Worm (Caenorhabditis elegans) whole organism, L2 larva: ENCODE data around the gene srbc-71.

ENCODE experiments used
- C34F6.9 ChIP-seq: fragments of 150-350 bp; optimal IDR thresholded peaks from 2 replicates; lab custom pipeline; 2014; ENCODE audit warnings: missing biosample characterization, missing genetic modification characterization
- F13H6.1 ChIP-seq: sonication (generic microtip); optimal IDR thresholded peaks from 2 replicates; lab custom pipeline; 2016; ENCODE audit warnings: missing genetic modification characterization, missing compliant biosample characterization
- R02D3.7 ChIP-seq: fragments of 150-350 bp; optimal IDR thresholded peaks from 2 replicates; lab custom pipeline; 2014; ENCODE audit warnings: missing biosample characterization, missing genetic modification characterization
- Y55F3AM.14 ChIP-seq: fragments of 200-800 bp; sonication (Bioruptor generic); optimal IDR thresholded peaks from 2 replicates; lab custom pipeline; 2018; ENCODE audit warnings: mild to moderate bottlenecking, missing genetic modification characterization, missing compliant biosample characterization
- alr-1 ChIP-seq: fragments of 150-350 bp; optimal IDR thresholded peaks from 2 replicates; lab custom pipeline; 2014; ENCODE audit warnings: missing biosample characterization, missing genetic modification characterization
- aly-2 ChIP-seq: fragments of 150-350 bp; optimal IDR thresholded peaks from 2 replicates; lab custom pipeline; 2014; ENCODE audit warnings: missing biosample characterization, missing genetic modification characterization
- ama-1 ChIP-seq: fragments of 150-350 bp; optimal IDR thresholded peaks from 2 replicates; lab custom pipeline; 2018; ENCODE audit warnings: inconsistent platforms
- blmp-1 ChIP-seq: sonication (generic microtip); optimal IDR thresholded peaks from 2 replicates; lab custom pipeline; 2017; ENCODE audit warnings: missing genetic modification characterization, mild to moderate bottlenecking, missing compliant biosample characterization, antibody characterized with exemption, moderate library complexity; ENCODE audit not compliant: insufficient read depth
- ceh-16 ChIP-seq: fragments of 150-350 bp; optimal IDR thresholded peaks from 2 replicates; lab custom pipeline; 2014; ENCODE audit warnings: missing biosample characterization, missing genetic modification characterization
- ceh-82 ChIP-seq: fragments of 150-350 bp; optimal IDR thresholded peaks from 2 replicates; lab custom pipeline; 2014; ENCODE audit warnings: missing biosample characterization, missing genetic modification characterization
- egl-27 ChIP-seq: sonication (generic microtip); optimal IDR thresholded peaks from 3 replicates; lab custom pipeline; 2017; ENCODE audit warnings: missing biosample characterization, missing genetic modification reagents, missing genetic modification characterization
- elt-1 ChIP-seq: fragments of 150-350 bp; optimal IDR thresholded peaks from 2 replicates; lab custom pipeline; 2014; ENCODE audit warnings: missing biosample characterization, missing genetic modification characterization
- fos-1 ChIP-seq: fragments of 150-350 bp; optimal IDR thresholded peaks from 2 replicates; lab custom pipeline; 2014; ENCODE audit warnings: missing biosample characterization, missing genetic modification characterization
- gmeb-1 ChIP-seq: fragments of 150-350 bp; optimal IDR thresholded peaks from 2 replicates; lab custom pipeline; 2014; ENCODE audit warnings: missing biosample characterization, missing genetic modification characterization
- lin-11 ChIP-seq: fragments of 150-350 bp; sonication (generic microtip); optimal IDR thresholded peaks from 2 replicates; lab custom pipeline; 2014; ENCODE audit warnings: missing biosample characterization, missing genetic modification characterization, inconsistent platforms, mixed read lengths
- lin-13 ChIP-seq: fragments of 150-350 bp; optimal IDR thresholded peaks from 2 replicates; lab custom pipeline; 2014; ENCODE audit warnings: missing biosample characterization, missing genetic modification reagents, missing genetic modification characterization
- lin-39 ChIP-seq: fragments of 150-350 bp; optimal IDR thresholded peaks from 2 replicates; lab custom pipeline; 2014; ENCODE audit warnings: missing biosample characterization, missing genetic modification reagents, missing genetic modification characterization
- lsy-2 ChIP-seq, 2 experiments: fragments of 150-350 bp in 1 of 2; sonication (generic microtip) in 1 of 2; optimal IDR thresholded peaks; 2 replicates each; lab custom pipeline; 2014 to 2017; ENCODE audit warnings: missing biosample characterization in 2 of 2, missing genetic modification characterization in 2 of 2
- mab-5 ChIP-seq: fragments of 150-350 bp; optimal IDR thresholded peaks from 2 replicates; lab custom pipeline; 2014; ENCODE audit warnings: missing biosample characterization, missing genetic modification characterization
- mbf-1 ChIP-seq: sonication (generic microtip); optimal IDR thresholded peaks from 2 replicates; lab custom pipeline; 2017; ENCODE audit warnings: missing biosample characterization, missing genetic modification characterization
- nhr-11 ChIP-seq: fragments of 150-350 bp; optimal IDR thresholded peaks from 2 replicates; lab custom pipeline; 2014; ENCODE audit warnings: missing biosample characterization, missing genetic modification characterization
- nhr-12 ChIP-seq: fragments of 150-350 bp; optimal IDR thresholded peaks from 2 replicates; lab custom pipeline; 2014; ENCODE audit warnings: missing biosample characterization, missing genetic modification characterization
- nhr-129 ChIP-seq: fragments of 150-350 bp; optimal IDR thresholded peaks from 2 replicates; lab custom pipeline; 2014; ENCODE audit warnings: missing biosample characterization, missing genetic modification characterization
- nhr-21 ChIP-seq: fragments of 150-350 bp; optimal IDR thresholded peaks from 2 replicates; lab custom pipeline; 2014; ENCODE audit warnings: missing biosample characterization, missing genetic modification characterization
- nhr-23 ChIP-seq: fragments of 150-350 bp; optimal IDR thresholded peaks from 2 replicates; lab custom pipeline; 2014; ENCODE audit warnings: missing biosample characterization, missing genetic modification reagents, missing genetic modification characterization
- nhr-25 ChIP-seq: fragments of 150-350 bp; sonication (generic microtip); optimal IDR thresholded peaks from 3 replicates; lab custom pipeline; 2014; ENCODE audit warnings: missing biosample characterization, missing genetic modification characterization
- peb-1 ChIP-seq: fragments of 150-350 bp; optimal IDR thresholded peaks from 2 replicates; lab custom pipeline; 2014; ENCODE audit warnings: missing biosample characterization, missing genetic modification characterization
- skn-1 ChIP-seq: sonication (generic microtip); optimal IDR thresholded peaks from 2 replicates; lab custom pipeline; 2017; ENCODE audit warnings: missing biosample characterization, missing genetic modification characterization
- sma-3 ChIP-seq: sonication (generic microtip); optimal IDR thresholded peaks from 2 replicates; lab custom pipeline; 2016; ENCODE audit warnings: missing genetic modification reagents, missing genetic modification characterization, missing compliant biosample characterization
- snpc-4 ChIP-seq: fragments of 150-350 bp; optimal IDR thresholded peaks from 2 replicates; lab custom pipeline; 2014; ENCODE audit warnings: missing biosample characterization, missing genetic modification characterization
- unc-39 ChIP-seq: fragments of 150-350 bp; optimal IDR thresholded peaks from 2 replicates; lab custom pipeline; 2014; ENCODE audit warnings: missing biosample characterization, missing genetic modification characterization
- unc-62 ChIP-seq: fragments of 150-350 bp; optimal IDR thresholded peaks from 2 replicates; lab custom pipeline; 2014; ENCODE audit warnings: missing biosample characterization, missing genetic modification reagents, missing genetic modification characterization
- zag-1 ChIP-seq: fragments of 150-350 bp; optimal IDR thresholded peaks from 2 replicates; lab custom pipeline; 2014; ENCODE audit warnings: missing biosample characterization, missing genetic modification characterization
- ztf-11 ChIP-seq: sonication (generic microtip); optimal IDR thresholded peaks from 2 replicates; lab custom pipeline; 2017; ENCODE audit warnings: missing biosample characterization, missing genetic modification characterization
- ztf-4 ChIP-seq: fragments of 150-350 bp; optimal IDR thresholded peaks from 2 replicates; lab custom pipeline; 2014; ENCODE audit warnings: missing biosample characterization, missing genetic modification characterization

srbc-71 gene

DNA sequence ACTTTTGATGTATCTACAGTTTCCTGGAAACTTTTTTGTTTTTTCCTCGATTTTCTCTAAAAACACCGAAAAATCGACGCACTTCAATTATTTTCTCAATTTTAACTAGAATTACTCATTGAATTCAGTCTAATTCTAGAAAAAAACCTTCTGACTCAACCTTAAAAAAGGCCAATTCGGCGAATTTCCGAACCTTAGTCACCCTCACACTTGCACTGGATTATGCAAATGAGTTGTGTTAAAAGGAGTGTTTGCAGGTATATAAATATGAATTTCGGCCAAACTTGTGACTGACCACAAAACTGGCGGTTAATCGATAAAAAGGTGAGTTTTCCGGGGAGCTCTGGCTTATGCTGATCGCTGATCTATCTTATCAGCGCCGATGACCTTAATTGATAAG lies 20.7 kb upstream of the srbc-71 start, which contains the start of gene ttr-20:
Gene ttr-20 (plus strand): TSS at position 301 of the 400 bp plus-strand sequence.
- TF ChIP-seq lin-11: no peak
- TF ChIP-seq fos-1 (tag; lab: Kevin White, UChicago): no peak
- TF ChIP-seq Y55F3AM.14 (GFP tag; lab: Kevin White, UChicago): no peak
- TF ChIP-seq skn-1 (tag; lab: Kevin White, UChicago): no peak
- no peak for TF ChIP-seq nhr-12 (tag; lab: Kevin White, UChicago)
- TF ChIP-seq unc-39: no peak
- no peak for TF ChIP-seq egl-27 (tag; lab: Kevin White, UChicago)
- no peak for TF ChIP-seq alr-1 (tag; lab: Kevin White, UChicago)
- no peak for TF ChIP-seq lin-39 (tag; lab: Kevin White, UChicago)
- no peak for TF ChIP-seq lsy-2 (tag; optimal IDR thresholded peaks at IDR 0.05; lab: Kevin White, UChicago)
- no peak for TF ChIP-seq unc-62 (GFP tag; lab: Kevin White, UChicago)
- no peak for TF ChIP-seq sma-3 (GFP tag; lab: Kevin White, UChicago)

DNA sequence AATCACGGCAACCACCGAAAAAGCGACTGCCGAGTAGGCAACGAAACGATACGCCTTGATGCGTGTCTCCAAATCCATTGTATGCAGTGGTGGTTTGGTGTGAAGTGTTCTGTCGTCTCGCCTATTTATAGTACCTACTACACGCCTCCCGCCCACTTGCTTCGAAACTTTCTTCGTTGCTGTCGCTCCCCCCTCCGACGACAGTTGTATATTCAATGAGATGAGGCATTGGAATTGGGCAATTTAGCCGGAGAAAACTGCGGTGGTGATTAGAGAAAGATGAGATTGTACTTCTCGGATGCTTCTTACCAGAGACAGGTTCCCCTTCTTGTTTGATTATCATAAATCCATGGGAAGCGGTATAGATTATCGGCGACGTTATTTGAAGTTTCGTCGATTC lies 18.8 kb upstream of the srbc-71 start, which contains the start of gene col-34:
Gene col-34 (minus strand): TSS at position 101 of the 400 bp plus-strand sequence.
- TF ChIP-seq C34F6.9 (tag; lab: Kevin White, UChicago) (no peak), alr-1 (tag; lab: Kevin White, UChicago) (no peak), aly-2 (tag; lab: Kevin White, UChicago) (no peak), unc-62 (GFP tag; lab: Kevin White, UChicago) (no peak), ama-1 (lab: Kevin White, UChicago) (no peak), nhr-12 (tag; lab: Kevin White, UChicago) (no peak), R02D3.7 (no peak), lin-39 (tag; lab: Kevin White, UChicago) (no peak), lsy-2 (tag; optimal IDR thresholded peaks at IDR 0.05; lab: Kevin White, UChicago) (no peak), Y55F3AM.14 (GFP tag; lab: Kevin White, UChicago) (no peak), sma-3 (GFP tag; lab: Kevin White, UChicago) (no peak), mbf-1 (no peak), egl-27 (tag; lab: Kevin White, UChicago) (no peak), nhr-21 (tag; lab: Kevin White, UChicago) (no peak), F13H6.1 (no peak), lin-13 (GFP tag; lab: Kevin White, UChicago) (no peak), elt-1 (no peak)

DNA sequence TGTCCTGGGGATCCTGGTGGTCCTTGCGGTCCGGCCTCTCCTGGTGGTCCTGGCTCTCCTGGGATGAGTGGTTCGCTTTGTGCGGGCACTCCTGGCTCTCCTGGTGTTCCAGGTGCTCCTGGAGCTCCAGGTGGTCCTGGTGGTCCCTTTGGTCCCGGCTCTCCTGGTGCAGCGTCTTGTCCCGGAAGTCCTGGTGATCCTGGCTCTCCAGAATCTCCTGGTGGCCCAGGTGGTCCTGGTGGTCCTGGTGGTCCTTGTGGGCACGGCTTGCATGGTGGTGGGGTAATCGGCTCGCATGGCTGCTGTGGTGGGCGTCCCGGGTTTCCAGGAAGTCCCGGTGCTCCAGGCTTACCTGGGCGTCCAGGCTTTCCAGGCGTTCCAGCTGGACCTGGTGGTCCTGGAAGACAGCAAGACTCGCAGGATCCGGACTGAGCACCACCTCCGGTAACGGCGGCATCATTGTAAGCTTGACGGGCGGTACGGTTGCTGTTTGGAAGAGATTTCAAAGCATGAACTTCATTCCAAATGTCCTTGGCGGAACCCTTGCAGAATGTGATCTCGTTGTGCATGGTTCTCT lies 18.2 kb upstream of the srbc-71 start:
- TF ChIP-seq lin-13 (GFP tag; lab: Kevin White, UChicago) (no peak), blmp-1 (tag; lab: Kevin White, UChicago) (no peak), Y55F3AM.14 (GFP tag; lab: Kevin White, UChicago) (no peak)

DNA sequence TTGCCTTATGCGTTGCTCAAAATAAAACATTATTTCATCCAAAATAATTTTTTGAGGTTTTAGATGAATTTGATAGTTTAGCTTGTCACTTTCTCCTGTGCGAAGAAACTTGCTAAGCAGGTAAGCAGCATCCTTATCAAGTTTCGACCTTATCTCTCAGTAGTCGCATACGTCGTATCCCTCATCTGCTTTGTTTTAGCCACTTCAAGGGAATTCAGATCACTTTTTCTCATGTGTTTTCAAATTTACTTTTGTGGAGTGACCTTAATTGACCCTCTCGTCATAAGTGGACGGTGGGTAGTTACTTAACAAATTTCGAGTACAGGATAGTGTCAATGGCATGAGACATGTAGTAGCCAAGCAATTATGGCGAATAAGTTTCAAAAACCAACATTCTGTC lies 10.9 kb upstream of the srbc-71 start:
- TF ChIP-seq aly-2 (tag; lab: Kevin White, UChicago): no peak
- no peak for TF ChIP-seq nhr-129
- TF ChIP-seq nhr-12 (tag; lab: Kevin White, UChicago): no peak
- TF ChIP-seq nhr-23 (tag; lab: Kevin White, UChicago): no peak
- TF ChIP-seq ceh-16: no peak
- no peak for TF ChIP-seq ztf-4 (tag; lab: Kevin White, UChicago)
- TF ChIP-seq alr-1 (tag; lab: Kevin White, UChicago): no peak
- TF ChIP-seq mbf-1: no peak
- TF ChIP-seq nhr-25 (tag; lab: Kevin White, UChicago): peak; percentile 22
- TF ChIP-seq ceh-82 (tag; lab: Kevin White, UChicago): no peak
- no peak for TF ChIP-seq lin-39 (tag; lab: Kevin White, UChicago)
- TF ChIP-seq skn-1 (tag; lab: Kevin White, UChicago): no peak
- TF ChIP-seq ama-1 (lab: Kevin White, UChicago): peak; percentile 8
- TF ChIP-seq mab-5 (tag; lab: Kevin White, UChicago): no peak
- no peak for TF ChIP-seq egl-27 (tag; lab: Kevin White, UChicago)
- TF ChIP-seq zag-1: no peak
- peak; percentile 24 for TF ChIP-seq nhr-11 (tag; lab: Kevin White, UChicago)
- no peak for TF ChIP-seq peb-1 (tag; lab: Kevin White, UChicago)
- TF ChIP-seq fos-1 (tag; lab: Kevin White, UChicago): no peak
- TF ChIP-seq ztf-11 (tag; lab: Kevin White, UChicago): no peak
- no peak for TF ChIP-seq gmeb-1 (tag; lab: Kevin White, UChicago)
- no peak for TF ChIP-seq snpc-4 (tag; lab: Kevin White, UChicago)
- no peak for TF ChIP-seq C34F6.9 (tag; lab: Kevin White, UChicago)
- peak; percentile 47 for TF ChIP-seq nhr-21 (tag; lab: Kevin White, UChicago)
